Worm (Caenorhabditis elegans): Measurements from ENCODE around the gene far-2.

- TF ChIP-seq fos-1 (tag; optimal IDR thresholded peaks at IDR 0.05), result no peak
- TF ChIP-seq lin-11 (tag; optimal IDR thresholded peaks at IDR 0.05), result no peak
- no peak for TF ChIP-seq ceh-82 (tag; optimal IDR thresholded peaks at IDR 0.05)
- TF ChIP-seq unc-62 (GFP tag; optimal IDR thresholded peaks at IDR 0.05), result no peak
- no peak for TF ChIP-seq R02D3.7 (tag; optimal IDR thresholded peaks at IDR 0.05)
- no peak for TF ChIP-seq aly-2 (tag; optimal IDR thresholded peaks at IDR 0.05)
- no peak for TF ChIP-seq nhr-23 (tag; optimal IDR thresholded peaks at IDR 0.05)
- no peak for TF ChIP-seq egl-27 (tag; optimal IDR thresholded peaks at IDR 0.05)
- TF ChIP-seq ama-1 (optimal IDR thresholded peaks at IDR 0.05), result no peak
- TF ChIP-seq nhr-25 (tag; optimal IDR thresholded peaks at IDR 0.05), result no peak
These were observed 49.0 kb downstream of the far-2 start, which contains the start of gene ZK512.10 for ce11 chrIII:9130588-9130987.

All from whole organism, L2 larva.